Fruit fly (Drosophila melanogaster) whole organism, embryonic: ENCODE results near the gene CG9205.

Experiments used
- ATbp ChIP-seq: fragments of 200-800 bp; sonication (Bioruptor generic); optimal IDR thresholded peaks from 2 replicates; lab custom pipeline; 2017; ENCODE audit warnings: missing biosample characterization, mild to moderate bottlenecking, missing genetic modification characterization, missing genetic modification reagents
- Bdp1 ChIP-seq: fragments of 200-800 bp; sonication (Bioruptor generic); optimal IDR thresholded peaks from 3 replicates; lab custom pipeline; 2016; ENCODE audit warnings: missing biosample characterization, missing genetic modification characterization
- Blimp-1 ChIP-seq: fragments of 200-800 bp; sonication (Bioruptor generic); optimal IDR thresholded peaks from 3 replicates; lab custom pipeline; 2018; ENCODE audit warnings: missing biosample characterization, missing genetic modification characterization, mild to moderate bottlenecking, moderate library complexity, missing genetic modification reagents
- CG11695 ChIP-seq: fragments of 200-800 bp; sonication (Bioruptor generic); IDR thresholded peaks from 3 replicates; pipeline ENCODE4 v1.3.6; 2022; ENCODE audit warnings: missing biosample characterization, missing genetic modification characterization
- CG11723 ChIP-seq: fragments of 200-800 bp; sonication (Bioruptor generic); optimal IDR thresholded peaks from 2 replicates; lab custom pipeline; 2017; ENCODE audit warnings: missing biosample characterization, mild to moderate bottlenecking, missing genetic modification characterization
- CG12391 ChIP-seq: fragments of 200-800 bp; sonication (Bioruptor generic); optimal IDR thresholded peaks from 3 replicates; lab custom pipeline; 2018; ENCODE audit warnings: missing biosample characterization, mild to moderate bottlenecking, missing genetic modification characterization, moderate library complexity
- CG12942 ChIP-seq: fragments of 200-800 bp; sonication (Bioruptor generic); optimal IDR thresholded peaks from 3 replicates; lab custom pipeline; 2016; ENCODE audit warnings: missing biosample characterization, missing genetic modification characterization
- CG14050 ChIP-seq: fragments of 200-800 bp; sonication (Bioruptor generic); IDR thresholded peaks from 3 replicates; pipeline ENCODE4 v1.3.6; 2022; ENCODE audit warnings: missing biosample characterization, missing genetic modification characterization
- CG14710 ChIP-seq: fragments of 200-800 bp; sonication (Bioruptor generic); optimal IDR thresholded peaks from 3 replicates; lab custom pipeline; 2019; ENCODE audit warnings: missing biosample characterization, mild to moderate bottlenecking, missing genetic modification characterization, moderate library complexity
- CG15073 ChIP-seq: fragments of 200-800 bp; sonication (Bioruptor generic); optimal IDR thresholded peaks from 2 replicates; lab custom pipeline; 2016; ENCODE audit warnings: missing biosample characterization, missing genetic modification characterization
- CG17359 ChIP-seq: fragments of 200-800 bp; sonication (Bioruptor generic); optimal IDR thresholded peaks from 3 replicates; lab custom pipeline; 2018; ENCODE audit warnings: missing biosample characterization, mild to moderate bottlenecking, missing genetic modification characterization, moderate library complexity
- CG17385 ChIP-seq: fragments of 200-800 bp; sonication (Bioruptor generic); optimal IDR thresholded peaks from 3 replicates; lab custom pipeline; 2018; ENCODE audit warnings: missing biosample characterization, mild to moderate bottlenecking, missing genetic modification characterization
- CG17829 ChIP-seq: fragments of 200-800 bp; optimal IDR thresholded peaks from 2 replicates; lab custom pipeline; 2019; ENCODE audit warnings: missing biosample characterization, mild to moderate bottlenecking, missing genetic modification characterization, moderate library complexity
- CG18476 ChIP-seq: fragments of 200-800 bp; sonication (Bioruptor generic); optimal IDR thresholded peaks from 2 replicates; lab custom pipeline; 2016; ENCODE audit warnings: missing biosample characterization, mild to moderate bottlenecking, missing genetic modification characterization
- CG18764 ChIP-seq: fragments of 200-800 bp; sonication (Bioruptor generic); optimal IDR thresholded peaks from 3 replicates; lab custom pipeline; 2016; ENCODE audit warnings: missing biosample characterization, missing genetic modification characterization
- CG2199 ChIP-seq: fragments of 200-800 bp; sonication (Bioruptor generic); IDR thresholded peaks from 3 replicates; pipeline ENCODE4 v1.3.6; 2022; ENCODE audit warnings: missing biosample characterization, missing genetic modification characterization
- CG2889 ChIP-seq: fragments of 200-800 bp; sonication (Bioruptor generic); IDR thresholded peaks from 3 replicates; pipeline ENCODE4 v1.3.6; 2022; ENCODE audit warnings: missing biosample characterization, missing genetic modification characterization
- CG31441 ChIP-seq: fragments of 200-800 bp; sonication (Bioruptor generic); IDR thresholded peaks from 2 replicates; pipeline ENCODE4 v1.3.6; 2022; ENCODE audit warnings: missing biosample characterization, missing genetic modification characterization
- CG3281 ChIP-seq: fragments of 200-800 bp; sonication (Bioruptor generic); optimal IDR thresholded peaks from 3 replicates; lab custom pipeline; 2017; ENCODE audit warnings: missing biosample characterization, mild to moderate bottlenecking, missing genetic modification characterization
- CG33213 ChIP-seq: fragments of 200-800 bp; sonication (Bioruptor generic); optimal IDR thresholded peaks from 3 replicates; lab custom pipeline; 2016; ENCODE audit warnings: missing biosample characterization, missing genetic modification characterization
- CG4617 ChIP-seq: fragments of 200-800 bp; sonication (Bioruptor generic); optimal IDR thresholded peaks from 3 replicates; lab custom pipeline; 2016; ENCODE audit warnings: missing biosample characterization, missing genetic modification characterization, borderline replicate concordance
- CG6791 ChIP-seq: fragments of 200-800 bp; sonication (Bioruptor generic); IDR thresholded peaks from 3 replicates; pipeline ENCODE4 v1.3.6; 2022; ENCODE audit warnings: missing biosample characterization, missing genetic modification characterization; ENCODE audit not compliant: partially characterized antibody
- CG7745 ChIP-seq: fragments of 200-800 bp; sonication (Bioruptor generic); optimal IDR thresholded peaks from 2 replicates; lab custom pipeline; 2018; ENCODE audit warnings: missing biosample characterization, mild to moderate bottlenecking, missing genetic modification characterization, moderate library complexity
- CG8388 ChIP-seq: fragments of 200-800 bp; sonication (Bioruptor generic); optimal IDR thresholded peaks from 2 replicates; lab custom pipeline; 2019; ENCODE audit warnings: missing biosample characterization, mild to moderate bottlenecking, missing genetic modification characterization, moderate library complexity
- Dip3 ChIP-seq: fragments of 200-800 bp; sonication (Bioruptor generic); optimal IDR thresholded peaks from 3 replicates; lab custom pipeline; 2016; ENCODE audit warnings: missing biosample characterization, missing genetic modification characterization
- Dll ChIP-seq: fragments of 200-800 bp; sonication (Bioruptor generic); IDR thresholded peaks from 4 replicates; pipeline ENCODE4 v1.3.6; 2022; ENCODE audit warnings: missing biosample characterization, missing genetic modification characterization; ENCODE audit not compliant: partially characterized antibody
- Hey ChIP-seq: fragments of 200-800 bp; sonication (Bioruptor generic); optimal IDR thresholded peaks from 3 replicates; lab custom pipeline; 2018; ENCODE audit warnings: missing biosample characterization, mild to moderate bottlenecking, missing genetic modification characterization
- Lim3 ChIP-seq: fragments of 200-800 bp; sonication (Bioruptor generic); IDR thresholded peaks from 2 replicates; pipeline ENCODE4 v1.3.6; 2022; ENCODE audit warnings: missing biosample characterization, missing genetic modification characterization
- Meics ChIP-seq: fragments of 200-800 bp; sonication (Bioruptor generic); optimal IDR thresholded peaks from 2 replicates; lab custom pipeline; 2017; ENCODE audit warnings: missing biosample characterization, mild to moderate bottlenecking, missing genetic modification characterization
- Six4 ChIP-seq: fragments of 200-800 bp; sonication (Bioruptor generic); optimal IDR thresholded peaks from 2 replicates; lab custom pipeline; 2016; ENCODE audit warnings: missing biosample characterization, missing genetic modification characterization
- Sox102F ChIP-seq: fragments of 200-800 bp; sonication (Bioruptor generic); optimal IDR thresholded peaks from 2 replicates; lab custom pipeline; 2018; ENCODE audit warnings: missing biosample characterization, mild to moderate bottlenecking, missing genetic modification characterization, moderate library complexity
- ac ChIP-seq: fragments of 200-800 bp; sonication (Bioruptor generic); optimal IDR thresholded peaks from 3 replicates; lab custom pipeline; 2017; ENCODE audit warnings: missing biosample characterization, mild to moderate bottlenecking, missing genetic modification characterization
- aop ChIP-seq: fragments of 200-800 bp; sonication (Bioruptor generic); IDR thresholded peaks from 2 replicates; pipeline ENCODE4 v1.3.6; 2022; ENCODE audit warnings: missing biosample characterization, missing genetic modification characterization
- caup ChIP-seq: fragments of 200-800 bp; sonication (Bioruptor generic); optimal IDR thresholded peaks from 3 replicates; lab custom pipeline; 2017; ENCODE audit warnings: missing biosample characterization, mild to moderate bottlenecking, missing genetic modification characterization, moderate library complexity; ENCODE audit not compliant: severe bottlenecking
- chm ChIP-seq: fragments of 200-800 bp; sonication (Bioruptor generic); IDR thresholded peaks from 2 replicates; pipeline ENCODE4 v1.3.6; 2022; ENCODE audit warnings: missing biosample characterization, missing genetic modification characterization
- dati ChIP-seq: fragments of 200-800 bp; sonication (Bioruptor generic); IDR thresholded peaks from 2 replicates; pipeline ENCODE4 v1.3.6; 2022; ENCODE audit warnings: missing biosample characterization, missing genetic modification characterization
- dimm ChIP-seq: fragments of 200-800 bp; sonication (Bioruptor generic); IDR thresholded peaks from 2 replicates; pipeline ENCODE4 v1.3.6; 2022; ENCODE audit warnings: missing biosample characterization, missing genetic modification characterization
- emc ChIP-seq: fragments of 200-800 bp; sonication (Bioruptor generic); optimal IDR thresholded peaks from 2 replicates; lab custom pipeline; 2016; ENCODE audit warnings: missing biosample characterization, missing genetic modification characterization
- fd102C ChIP-seq: fragments of 200-800 bp; sonication (Bioruptor generic); optimal IDR thresholded peaks from 2 replicates; lab custom pipeline; 2018; ENCODE audit warnings: missing biosample characterization, mild to moderate bottlenecking, missing genetic modification characterization, moderate library complexity
- fd3F ChIP-seq: fragments of 200-800 bp; sonication (Bioruptor generic); optimal IDR thresholded peaks from 2 replicates; lab custom pipeline; 2018; ENCODE audit warnings: missing biosample characterization, mild to moderate bottlenecking, missing genetic modification characterization, moderate library complexity
- gem ChIP-seq: fragments of 200-800 bp; sonication (Bioruptor generic); optimal IDR thresholded peaks from 2 replicates; lab custom pipeline; 2019; ENCODE audit warnings: missing biosample characterization, mild to moderate bottlenecking, missing genetic modification characterization, moderate library complexity
- grau ChIP-seq: fragments of 200-800 bp; optimal IDR thresholded peaks from 3 replicates; lab custom pipeline; 2019; ENCODE audit warnings: missing biosample characterization, mild to moderate bottlenecking, missing genetic modification characterization, moderate library complexity
- kah ChIP-seq: fragments of 200-800 bp; sonication (Bioruptor generic); optimal IDR thresholded peaks from 2 replicates; lab custom pipeline; 2018; ENCODE audit warnings: missing biosample characterization, mild to moderate bottlenecking, missing genetic modification characterization
- kni ChIP-seq: fragments of 200-800 bp; sonication (Bioruptor generic); optimal IDR thresholded peaks from 3 replicates; lab custom pipeline; 2017; ENCODE audit warnings: mild to moderate bottlenecking, missing biosample characterization, missing genetic modification reagents, missing genetic modification characterization
- lbe ChIP-seq: fragments of 200-800 bp; sonication (Bioruptor generic); optimal IDR thresholded peaks from 2 replicates; lab custom pipeline; 2016; ENCODE audit warnings: missing biosample characterization, mild to moderate bottlenecking, missing genetic modification characterization
- nerfin-1 ChIP-seq: fragments of 200-800 bp; sonication (Bioruptor generic); optimal IDR thresholded peaks from 3 replicates; lab custom pipeline; 2019; ENCODE audit warnings: missing biosample characterization, mild to moderate bottlenecking, missing genetic modification characterization, moderate library complexity
- pfk ChIP-seq: fragments of 200-800 bp; sonication (Bioruptor generic); optimal IDR thresholded peaks from 2 replicates; lab custom pipeline; 2018; ENCODE audit warnings: missing biosample characterization, mild to moderate bottlenecking, missing genetic modification characterization, moderate library complexity
- run ChIP-seq: fragments of 200-800 bp; sonication (Bioruptor generic); optimal IDR thresholded peaks from 3 replicates; lab custom pipeline; 2018; ENCODE audit warnings: missing biosample characterization, mild to moderate bottlenecking, missing genetic modification characterization
- unpg ChIP-seq: fragments of 200-800 bp; sonication (Bioruptor generic); optimal IDR thresholded peaks from 3 replicates; lab custom pipeline; 2018; ENCODE audit warnings: missing biosample characterization, mild to moderate bottlenecking, missing genetic modification characterization, moderate library complexity
- usp ChIP-seq: fragments of >200 bp; optimal IDR thresholded peaks from 2 replicates; lab custom pipeline; 2017; ENCODE audit warnings: missing biosample characterization, missing genetic modification characterization
- wdn ChIP-seq: fragments of 200-800 bp; sonication (Bioruptor generic); IDR thresholded peaks from 2 replicates; pipeline ENCODE4 v1.3.6; 2022; ENCODE audit warnings: missing biosample characterization, missing genetic modification characterization

CG9205 gene

dm6 chr3L:1043530-1043929 is 9.0 kb downstream of the CG9205 start (continued):
- TF ChIP-seq CG17385 (GFP tag; lab: Kevin White, UChicago) (no peak), nerfin-1 (tag; lab: Kevin White, UChicago) (peak; percentile 16), CG18764 (GFP tag; lab: Kevin White, UChicago) (no peak), Dip3 (no peak), Blimp-1 (GFP tag; lab: Kevin White, UChicago) (peak; percentile 37), CG2199 (no peak), CG6791 (GFP tag; lab: Robert Waterston, UW) (no peak), CG33213 (GFP tag; lab: Kevin White, UChicago) (no peak), CG14050 (GFP tag; lab: Robert Waterston, UW) (no peak), kah (GFP tag; lab: Kevin White, UChicago) (no peak), Hey (tag; lab: Kevin White, UChicago) (no peak), Lim3 (GFP tag; lab: Robert Waterston, UW) (no peak), dati (GFP tag; lab: Robert Waterston, UW) (no peak), ac (GFP tag; lab: Kevin White, UChicago) (no peak), run (tag; lab: Kevin White, UChicago) (no peak), CG12942 (GFP tag; lab: Kevin White, UChicago) (no peak), unpg (GFP tag; lab: Kevin White, UChicago) (no peak), dimm (no peak), chm (GFP tag; lab: Robert Waterston, UW) (no peak), grau (no peak), lbe (GFP tag; lab: Kevin White, UChicago) (no peak), CG17829 (peak; percentile 5), gem (tag; lab: Kevin White, UChicago) (peak; percentile 33), usp (GFP tag; lab: Kevin White, UChicago) (no peak), CG11723 (no peak), CG12391 (tag; lab: Kevin White, UChicago) (no peak), CG7745 (tag; lab: Kevin White, UChicago) (no peak), CG31441 (GFP tag; lab: Robert Waterston, UW) (0 out of 2 replicates have a peak, but pooled peaks have one; percentile 20), CG14710 (tag; lab: Kevin White, UChicago) (peak; percentile 22), Six4 (GFP tag; lab: Kevin White, UChicago) (no peak), aop (no peak), CG4617 (GFP tag; lab: Kevin White, UChicago) (no peak), CG17359 (tag; lab: Kevin White, UChicago) (peak; percentile 8), pfk (no peak), CG15073 (no peak), wdn (GFP tag; lab: Robert Waterston, UW) (no peak), CG18476 (GFP tag; lab: Kevin White, UChicago) (no peak), kni (GFP tag; lab: Kevin White, UChicago) (no peak), Bdp1 (GFP tag; lab: Kevin White, UChicago) (no peak), Sox102F (GFP tag; lab: Kevin White, UChicago) (no peak), fd102C (no peak), CG2889 (no peak), ATbp (GFP tag; lab: Kevin White, UChicago) (no peak), emc (no peak), fd3F (no peak), CG11695 (GFP tag; lab: Robert Waterston, UW) (no peak), caup (GFP tag; lab: Kevin White, UChicago) (no peak), CG8388 (no peak), CG3281 (GFP tag; lab: Kevin White, UChicago) (no peak), Meics (GFP tag; lab: Kevin White, UChicago) (no peak), Dll (GFP tag; lab: Robert Waterston, UW) (no peak)
